Fruit fly (Drosophila melanogaster): ENCODE data around the gene CG7432.

DNA sequence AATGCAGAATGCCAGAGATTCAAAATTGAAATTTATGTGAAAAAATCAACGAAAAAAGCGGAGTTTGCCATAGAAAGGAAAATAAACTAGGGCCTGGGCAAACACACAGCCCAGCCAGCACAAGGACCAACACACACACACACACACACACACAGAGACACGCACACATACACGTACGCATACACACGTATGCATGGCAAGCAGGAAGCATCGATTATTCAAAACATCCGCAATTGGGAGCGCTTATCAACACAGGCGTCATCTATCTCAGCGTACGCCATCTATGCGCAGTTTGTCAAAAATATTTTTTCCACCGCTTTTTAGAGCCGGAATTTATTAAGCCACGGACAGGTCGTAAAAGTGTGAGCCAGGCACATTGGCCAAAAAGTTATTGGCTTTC, 15.0 kb downstream of the CG7432 start:
- no peak for TF ChIP-seq pan (optimal IDR thresholded peaks at IDR 0.05)
- TF ChIP-seq CG32264 (GFP tag; optimal IDR thresholded peaks at IDR 0.05): no peak
- no peak for TF ChIP-seq Rel (GFP tag; optimal IDR thresholded peaks at IDR 0.05)
- TF ChIP-seq Rel (tag; optimal IDR thresholded peaks at IDR 0.05): no peak
